Worm (Caenorhabditis elegans): ENCODE results near the gene B0432.1.

Gene B0432.1

DNA sequence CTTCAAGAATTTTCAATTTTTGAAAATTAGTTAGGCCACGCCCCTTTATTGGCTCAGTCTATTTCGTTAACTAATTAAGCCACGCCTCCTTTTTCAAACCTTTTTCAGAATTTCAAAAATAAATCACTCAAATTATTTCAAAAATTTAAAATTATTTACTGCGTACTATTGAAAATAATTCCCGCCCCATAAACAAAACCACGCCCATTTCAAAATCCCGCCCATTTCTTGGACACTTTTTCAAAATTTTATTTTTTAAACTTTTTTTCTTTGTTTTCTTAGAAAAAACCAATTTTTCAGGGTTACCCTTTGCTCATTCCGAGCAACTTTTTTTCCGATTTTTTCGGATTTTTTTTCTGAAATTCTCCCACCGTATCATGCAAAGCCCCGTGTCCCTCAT, 33.1 kb upstream of the B0432.1 start, which contains the start of gene B0432.14:
Gene B0432.14, plus strand, starts transcription at position 301 of the 400 bp plus-strand sequence.
- TF ChIP-seq pha-4 (GFP tag; IDR thresholded peaks at IDR 0.05) = no peak
- TF ChIP-seq pha-4 (tag; optimal IDR thresholded peaks at IDR 0.05) = no peak
- no peak for TF ChIP-seq jun-1 (tag; optimal IDR thresholded peaks at IDR 0.05)
- TF ChIP-seq Y105C5A.15 (GFP tag; IDR thresholded peaks at IDR 0.05) = no peak
- no peak for TF ChIP-seq cey-2 (tag; optimal IDR thresholded peaks at IDR 0.05; ENCODE audit: borderline replicate concordance, insufficient read depth)
- no peak for TF ChIP-seq fkh-10 (GFP tag; optimal IDR thresholded peaks at IDR 0.05)
- no peak for TF ChIP-seq aha-1 (tag)
- no peak for TF ChIP-seq ces-1 (GFP tag; optimal IDR thresholded peaks at IDR 0.05)
- no peak for TF ChIP-seq lin-15B (tag; optimal IDR thresholded peaks at IDR 0.05)
- TF ChIP-seq daf-8 (GFP tag; IDR thresholded peaks at IDR 0.05) = no peak
- no peak for TF ChIP-seq zip-11 (GFP tag; IDR thresholded peaks at IDR 0.05)
- TF ChIP-seq nhr-25 (tag; optimal IDR thresholded peaks at IDR 0.05; ENCODE audit: borderline replicate concordance, insufficient read depth) = no peak
- no peak for TF ChIP-seq nhr-76 (tag; optimal IDR thresholded peaks at IDR 0.05)
- no peak for TF ChIP-seq F49E8.2 (tag; optimal IDR thresholded peaks at IDR 0.05; ENCODE audit: borderline replicate concordance)
- TF ChIP-seq ceh-82 (tag; optimal IDR thresholded peaks at IDR 0.05) = no peak
- TF ChIP-seq set-16 (GFP tag; IDR thresholded peaks at IDR 0.05) = no peak
- TF ChIP-seq nhr-41 (GFP tag; IDR thresholded peaks at IDR 0.05) = no peak
- TF ChIP-seq daf-16 (GFP tag; optimal IDR thresholded peaks at IDR 0.05) = no peak
- no peak for TF ChIP-seq daf-16 (tag; optimal IDR thresholded peaks at IDR 0.05)

DNA sequence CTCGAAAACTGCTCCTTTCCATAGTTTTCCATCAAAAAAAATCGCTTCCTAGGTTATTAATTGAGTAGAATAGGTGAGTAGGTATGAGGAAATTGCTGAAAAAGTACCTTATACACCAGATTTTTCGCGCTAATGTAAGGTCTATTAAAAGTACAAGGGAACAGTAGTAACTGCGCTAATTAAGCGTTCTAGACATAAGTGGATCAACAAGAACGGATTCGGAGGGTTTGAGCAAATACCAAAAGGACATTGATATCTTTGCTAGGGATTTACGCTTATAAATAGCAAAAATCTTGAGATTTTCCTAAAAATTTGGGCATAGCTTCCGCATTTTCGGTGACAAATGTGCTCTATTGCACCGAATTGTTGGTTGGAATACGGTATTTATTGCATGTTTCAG, 23.3 kb upstream of the B0432.1 start, which contains the start of gene B0432.7:
Gene B0432.7, minus strand, starts transcription at position 101 of the 400 bp plus-strand sequence.
- TF ChIP-seq ztf-7 (tag; optimal IDR thresholded peaks at IDR 0.05) (no peak), ztf-11 (tag; optimal IDR thresholded peaks at IDR 0.05) (no peak), ceh-44 (GFP tag; IDR thresholded peaks at IDR 0.05) (no peak), fos-1 (tag; optimal IDR thresholded peaks at IDR 0.05) (no peak), unc-62 (GFP tag; optimal IDR thresholded peaks at IDR 0.05 in 1 of 2) (no peak), unc-62 (tag; optimal IDR thresholded peaks at IDR 0.05) (no peak), nhr-77 (tag; optimal IDR thresholded peaks at IDR 0.05) (no peak), ctbp-1 (GFP tag; IDR thresholded peaks at IDR 0.05) (no peak)

DNA sequence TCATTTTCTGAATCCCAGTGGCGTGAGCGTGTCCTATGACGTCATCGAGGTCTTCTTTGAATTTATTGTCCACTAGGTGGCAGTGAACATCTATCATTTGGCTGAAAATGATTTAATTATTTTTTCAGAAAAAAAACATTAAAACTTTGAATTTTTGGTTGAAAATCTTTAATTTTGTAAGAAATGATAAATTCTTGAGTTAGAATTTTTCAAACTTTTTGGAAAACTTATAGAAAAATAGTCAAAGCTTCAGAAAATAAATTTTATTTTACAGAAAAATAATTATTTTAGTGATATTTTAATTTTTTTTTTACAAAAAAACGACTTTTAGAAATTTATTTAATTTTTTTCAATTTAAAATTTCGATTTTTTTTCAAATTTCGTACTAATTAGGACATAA, 18.6 kb upstream of the B0432.1 start, which contains the start of gene B0432.8:
Gene B0432.8, minus strand, starts transcription at position 101 of the 400 bp plus-strand sequence.
- no peak for TF ChIP-seq spr-3 (GFP tag; optimal IDR thresholded peaks at IDR 0.05)
- TF ChIP-seq mdt-29 (GFP tag; IDR thresholded peaks at IDR 0.05) = no peak
- TF ChIP-seq spr-1 (tag; optimal IDR thresholded peaks at IDR 0.05) = no peak
- no peak for TF ChIP-seq nhr-237 (tag; optimal IDR thresholded peaks at IDR 0.05)
- no peak for TF ChIP-seq snpc-4 (tag; optimal IDR thresholded peaks at IDR 0.05)
- TF ChIP-seq mep-1 (tag; optimal IDR thresholded peaks at IDR 0.05) = no peak
- TF ChIP-seq duxl-1 (tag; optimal IDR thresholded peaks at IDR 0.05; ENCODE audit: poor library complexity) = no peak
- TF ChIP-seq zip-2 (tag; optimal IDR thresholded peaks at IDR 0.05) = no peak
- no peak for TF ChIP-seq hmg-1.1 (GFP tag; IDR thresholded peaks at IDR 0.05)
- TF ChIP-seq nhr-11 (tag; optimal IDR thresholded peaks at IDR 0.05) = no peak
- no peak for TF ChIP-seq pha-4 (GFP tag; IDR thresholded peaks at IDR 0.05)
- TF ChIP-seq pha-4 (tag; optimal IDR thresholded peaks at IDR 0.05) = no peak
- TF ChIP-seq skn-1 (tag; optimal IDR thresholded peaks at IDR 0.05) = no peak
- TF ChIP-seq F37D6.2 (tag; optimal IDR thresholded peaks at IDR 0.05) = no peak
- no peak for TF ChIP-seq mxl-2 (GFP tag; conservative IDR thresholded peaks at IDR 0.05)
- no peak for TF ChIP-seq nhr-111 (GFP tag; optimal IDR thresholded peaks at IDR 0.05)
- no peak for TF ChIP-seq nhr-102 (tag; optimal IDR thresholded peaks at IDR 0.05)

Data from whole organism, L4 larva.